Worm (Caenorhabditis elegans) whole organism, L2 larva: ENCODE results near the gene col-83.

Experiments
- R02D3.7 ChIP-seq: fragments of 150-350 bp; optimal IDR thresholded peaks from 2 replicates; lab custom pipeline; 2014; ENCODE audit warnings: missing biosample characterization, missing genetic modification characterization
- Y55F3AM.14 ChIP-seq: fragments of 200-800 bp; sonication (Bioruptor generic); optimal IDR thresholded peaks from 2 replicates; lab custom pipeline; 2018; ENCODE audit warnings: mild to moderate bottlenecking, missing genetic modification characterization, missing compliant biosample characterization
- ama-1 ChIP-seq: fragments of 150-350 bp; optimal IDR thresholded peaks from 2 replicates; lab custom pipeline; 2018; ENCODE audit warnings: inconsistent platforms
- elt-3 ChIP-seq: sonication (generic microtip); optimal IDR thresholded peaks from 2 replicates; lab custom pipeline; 2017; ENCODE audit warnings: missing biosample characterization, missing genetic modification characterization
- lin-11 ChIP-seq: fragments of 150-350 bp; sonication (generic microtip); optimal IDR thresholded peaks from 2 replicates; lab custom pipeline; 2014; ENCODE audit warnings: missing biosample characterization, missing genetic modification characterization, inconsistent platforms, mixed read lengths
- lsy-2 ChIP-seq, 2 experiments: fragments of 150-350 bp in 1 of 2; sonication (generic microtip) in 1 of 2; optimal IDR thresholded peaks; 2 replicates each; lab custom pipeline; 2014 to 2017; ENCODE audit warnings: missing biosample characterization in 2 of 2, missing genetic modification characterization in 2 of 2
- mab-5 ChIP-seq: fragments of 150-350 bp; optimal IDR thresholded peaks from 2 replicates; lab custom pipeline; 2014; ENCODE audit warnings: missing biosample characterization, missing genetic modification characterization
- mdl-1 ChIP-seq, 2 experiments: fragments of 150-350 bp in 1 of 2; sonication (generic microtip) in 1 of 2; optimal IDR thresholded peaks; 2 replicates each; lab custom pipeline; 2017; ENCODE audit warnings: missing biosample characterization in 2 of 2, missing genetic modification characterization in 2 of 2
- nhr-11 ChIP-seq: fragments of 150-350 bp; optimal IDR thresholded peaks from 2 replicates; lab custom pipeline; 2014; ENCODE audit warnings: missing biosample characterization, missing genetic modification characterization
- nhr-21 ChIP-seq: fragments of 150-350 bp; optimal IDR thresholded peaks from 2 replicates; lab custom pipeline; 2014; ENCODE audit warnings: missing biosample characterization, missing genetic modification characterization
- sem-4 ChIP-seq: fragments of 150-350 bp; optimal IDR thresholded peaks from 2 replicates; lab custom pipeline; 2014; ENCODE audit warnings: missing biosample characterization, missing genetic modification reagents, missing genetic modification characterization
- unc-39 ChIP-seq: fragments of 150-350 bp; optimal IDR thresholded peaks from 2 replicates; lab custom pipeline; 2014; ENCODE audit warnings: missing biosample characterization, missing genetic modification characterization
- ztf-11 ChIP-seq: sonication (generic microtip); optimal IDR thresholded peaks from 2 replicates; lab custom pipeline; 2017; ENCODE audit warnings: missing biosample characterization, missing genetic modification characterization

- TF ChIP-seq lin-11 (tag; lab: Kevin White, UChicago) (no peak), ztf-11 (tag; lab: Kevin White, UChicago) (no peak), ama-1 (no peak), nhr-11 (tag; lab: Kevin White, UChicago) (no peak), nhr-21 (tag; lab: Kevin White, UChicago) (no peak), mdl-1 (tag; optimal IDR thresholded peaks at IDR 0.05; lab: Kevin White, UChicago) (no peak), unc-39 (tag; lab: Kevin White, UChicago) (no peak), R02D3.7 (tag; lab: Kevin White, UChicago) (no peak), sem-4 (tag; lab: Kevin White, UChicago) (no peak), lsy-2 (tag; optimal IDR thresholded peaks at IDR 0.05; lab: Kevin White, UChicago) (no peak), Y55F3AM.14 (GFP tag; lab: Kevin White, UChicago) (no peak), elt-3 (no peak), mab-5 (tag; lab: Kevin White, UChicago) (no peak)
Observed at ce11 chrII:11016435-11016834, 29.3 kb downstream of the col-83 start.
